Fruit fly (Drosophila melanogaster) whole organism, wandering third instar larva: ENCODE measurements around the gene UGP.

Experiments
- CrebA ChIP-seq: fragments of 200-800 bp; sonication (Bioruptor generic); optimal IDR thresholded peaks from 2 replicates; lab custom pipeline; 2016; ENCODE audit warnings: missing biosample characterization, mild to moderate bottlenecking, missing genetic modification characterization, borderline replicate concordance
- Hnf4 ChIP-seq: fragments of 200-800 bp; sonication (Bioruptor generic); optimal IDR thresholded peaks from 2 replicates; lab custom pipeline; 2016; ENCODE audit warnings: missing biosample characterization, mild to moderate bottlenecking, missing genetic modification characterization
- ey ChIP-seq: fragments of 200-800 bp; sonication (Bioruptor generic); optimal IDR thresholded peaks from 2 replicates; lab custom pipeline; 2016; ENCODE audit warnings: missing biosample characterization, missing genetic modification characterization
- h ChIP-seq: fragments of 200-800 bp; sonication (Bioruptor generic); optimal IDR thresholded peaks from 3 replicates; lab custom pipeline; 2016; ENCODE audit warnings: missing biosample characterization, mild to moderate bottlenecking, missing genetic modification characterization
- lola ChIP-seq: fragments of >200 bp; optimal IDR thresholded peaks from 2 replicates; lab custom pipeline; 2017; ENCODE audit warnings: missing biosample characterization, missing genetic modification characterization
- psq ChIP-seq: fragments of 200-800 bp; sonication (Bioruptor generic); optimal IDR thresholded peaks from 3 replicates; lab custom pipeline; 2017; ENCODE audit warnings: missing biosample characterization, mild to moderate bottlenecking, missing genetic modification characterization, moderate library complexity
- woc ChIP-seq: sonication (Bioruptor generic); optimal IDR thresholded peaks from 2 replicates; lab custom pipeline; 2016; ENCODE audit warnings: missing biosample characterization, mild to moderate bottlenecking, missing genetic modification characterization

dm6 chr3L:9404497-9404896 is 45.8 kb upstream of the UGP start, which contains the start of gene Cpr67B:
- TF ChIP-seq Hnf4 (GFP tag; lab: Kevin White, UChicago) (no peak), h (GFP tag; lab: Kevin White, UChicago) (no peak), ey (GFP tag; lab: Kevin White, UChicago) (no peak), psq (no peak), woc (GFP tag; lab: Kevin White, UChicago) (no peak), CrebA (GFP tag; lab: Kevin White, UChicago) (no peak), lola (GFP tag; lab: Kevin White, UChicago) (no peak)
